Worm (Caenorhabditis elegans) whole organism, L1 larva: ENCODE results near the gene F22F7.11.

Source experiments
- aly-2 ChIP-seq: fragments of 150-350 bp; optimal IDR thresholded peaks from 2 replicates; lab custom pipeline; 2014; ENCODE audit warnings: missing biosample characterization, missing genetic modification characterization
- ceh-88 ChIP-seq: fragments of 200-800 bp; sonication (Bioruptor generic); IDR thresholded peaks from 2 replicates; pipeline ENCODE4 v1.3.6; 2022; ENCODE audit warnings: missing genetic modification characterization, missing compliant biosample characterization
- nhr-11 ChIP-seq: fragments of 150-350 bp; optimal IDR thresholded peaks from 2 replicates; lab custom pipeline; 2014; ENCODE audit warnings: missing biosample characterization, missing genetic modification characterization
- nhr-237 ChIP-seq: fragments of 150-350 bp; optimal IDR thresholded peaks from 2 replicates; lab custom pipeline; 2014; ENCODE audit warnings: missing biosample characterization, missing genetic modification characterization
- nhr-76 ChIP-seq: sonication (generic microtip); optimal IDR thresholded peaks from 2 replicates; lab custom pipeline; 2017; ENCODE audit warnings: missing biosample characterization, missing genetic modification characterization
- pqm-1 ChIP-seq: sonication (generic microtip); optimal IDR thresholded peaks from 3 replicates; lab custom pipeline; 2017; ENCODE audit warnings: missing biosample characterization, missing genetic modification characterization
- snpc-4 ChIP-seq: fragments of 150-350 bp; optimal IDR thresholded peaks from 2 replicates; lab custom pipeline; 2014; ENCODE audit warnings: missing biosample characterization, missing genetic modification characterization
- swsn-7 ChIP-seq: sonication (generic microtip); optimal IDR thresholded peaks from 2 replicates; lab custom pipeline; 2016; ENCODE audit warnings: missing genetic modification characterization, missing compliant biosample characterization
- zag-1 ChIP-seq: fragments of 150-350 bp; optimal IDR thresholded peaks from 2 replicates; lab custom pipeline; 2014; ENCODE audit warnings: missing biosample characterization, missing genetic modification characterization
- ztf-11 ChIP-seq, 2 experiments: sonication (generic microtip); optimal IDR thresholded peaks; 2 replicates each; lab custom pipeline; 2016 to 2017; ENCODE audit warnings: missing genetic modification characterization in 2 of 2, missing biosample characterization in 1 of 2, missing compliant biosample characterization in 1 of 2

DNA sequence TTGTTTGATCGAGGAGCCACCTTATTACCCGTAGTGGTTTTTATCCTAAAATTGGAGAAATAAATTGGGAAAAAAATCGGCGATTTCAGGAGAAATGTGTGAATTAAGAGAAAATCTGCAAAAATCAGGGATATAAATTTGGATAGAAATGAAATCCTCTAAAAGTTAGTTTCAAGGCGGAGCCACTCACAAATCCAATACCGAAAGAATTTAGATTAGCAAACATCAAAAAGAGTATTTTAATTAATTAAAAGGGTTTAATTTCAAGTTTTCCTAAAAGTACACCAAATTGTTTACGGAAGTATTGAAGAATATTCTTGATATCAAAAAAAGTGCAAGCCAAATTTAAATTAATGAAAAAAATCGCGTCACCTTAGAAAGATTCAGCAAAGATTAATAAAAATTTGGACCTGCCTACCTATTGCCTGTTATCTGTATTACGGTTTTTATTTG is 2.3 kb downstream of the F22F7.11 start, which contains the start of gene F22F7.8:
- TF ChIP-seq pqm-1 (tag; lab: Kevin White, UChicago) (no peak), ztf-11 (tag; optimal IDR thresholded peaks at IDR 0.05; lab: Kevin White, UChicago) (no peak), zag-1 (tag; lab: Kevin White, UChicago) (no peak), nhr-11 (tag; lab: Kevin White, UChicago) (no peak), ceh-88 (GFP tag; lab: Robert Waterston, UW) (no peak), snpc-4 (tag; lab: Kevin White, UChicago) (no peak), nhr-237 (tag; lab: Kevin White, UChicago) (no peak), aly-2 (tag; lab: Kevin White, UChicago) (no peak), nhr-76 (no peak), swsn-7 (no peak)
